Worm (Caenorhabditis elegans) whole organism, early embryonic: Measurements from ENCODE around the gene C15C7.6.

ENCODE experiments used
- ama-1 ChIP-seq: fragments of 150-350 bp; optimal IDR thresholded peaks from 2 replicates; lab custom pipeline; 2014
- ceh-36 ChIP-seq: sonication (generic microtip); optimal IDR thresholded peaks from 2 replicates; lab custom pipeline; 2016; ENCODE audit warnings: missing genetic modification characterization, inconsistent platforms, missing compliant biosample characterization
- flt-1 ChIP-seq: fragments of 200-800 bp; sonication (Bioruptor generic); IDR thresholded peaks from 2 replicates; pipeline ENCODE4 v1.3.6; 2022; ENCODE audit warnings: missing genetic modification characterization, missing compliant biosample characterization
- hmbx-1 ChIP-seq: sonication (generic microtip); optimal IDR thresholded peaks from 2 replicates; lab custom pipeline; 2016; ENCODE audit warnings: mild to moderate bottlenecking, missing genetic modification characterization, missing compliant biosample characterization
- scrt-1 ChIP-seq: fragments of 200-800 bp; sonication (Bioruptor generic); IDR thresholded peaks from 2 replicates; pipeline ENCODE4 v1.3.6; 2022; ENCODE audit warnings: missing genetic modification characterization, missing compliant biosample characterization
- tra-4 ChIP-seq: sonication (generic microtip); optimal IDR thresholded peaks from 2 replicates; lab custom pipeline; 2017; ENCODE audit warnings: missing genetic modification characterization, missing compliant biosample characterization

DNA sequence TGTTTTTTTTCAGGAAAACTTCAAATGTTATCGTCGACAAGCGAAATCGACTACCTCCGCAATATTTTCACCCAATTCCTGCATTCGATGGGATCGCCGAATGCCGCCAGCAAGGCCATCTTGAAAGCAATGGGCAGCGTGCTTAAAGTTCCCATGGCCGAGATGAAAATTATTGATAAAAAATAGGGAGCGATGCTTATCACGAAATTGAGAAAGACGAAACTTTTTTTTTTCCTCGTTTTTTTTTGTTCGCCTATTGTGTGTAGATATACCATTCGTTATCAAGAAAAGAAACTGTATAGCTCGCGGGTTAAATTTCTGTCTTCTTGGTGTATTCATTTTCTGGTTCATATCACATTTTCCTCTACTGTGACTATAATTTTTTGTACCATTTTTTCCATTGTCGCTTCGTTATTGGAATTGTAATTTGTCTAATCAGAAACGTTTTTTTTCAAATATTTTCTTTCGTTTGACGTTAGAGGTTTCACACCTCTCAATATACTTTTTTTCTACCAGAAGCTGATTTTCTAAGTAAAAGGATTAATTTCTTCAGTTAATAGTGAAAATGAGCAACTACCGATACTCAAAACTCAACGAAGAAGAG lies 6.3 kb downstream of the C15C7.6 start, which contains the start of gene syx-6:
- TF ChIP-seq flt-1 (GFP tag; lab: Robert Waterston, UW) (no peak), ceh-36 (tag; lab: Kevin White, UChicago) (no peak), tra-4 (no peak), ama-1 (lab: Kevin White, UChicago) (no peak), scrt-1 (GFP tag; lab: Robert Waterston, UW) (no peak), hmbx-1 (tag; lab: Kevin White, UChicago) (no peak)
